Worm (Caenorhabditis elegans): ENCODE measurements around the gene unc-49.

The unc-49 gene

DNA sequence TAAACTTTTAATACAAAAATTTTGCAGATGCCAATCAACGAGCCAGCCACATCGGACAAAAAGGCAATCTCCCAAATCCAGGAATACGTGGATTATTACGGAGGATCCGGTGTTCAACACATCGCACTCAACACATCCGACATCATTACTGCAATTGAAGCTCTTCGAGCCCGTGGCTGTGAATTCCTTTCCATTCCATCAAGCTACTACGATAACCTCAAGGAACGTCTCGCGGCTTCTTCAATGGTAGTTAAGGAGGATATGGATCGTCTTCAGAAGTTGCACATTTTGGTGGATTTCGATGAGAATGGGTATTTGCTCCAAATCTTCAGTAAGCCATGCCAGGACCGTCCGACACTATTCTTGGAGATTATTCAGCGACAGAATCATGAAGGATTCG is 16.4 kb downstream of the unc-49 start:
- TF ChIP-seq lin-32 (GFP tag; optimal IDR thresholded peaks at IDR 0.05) (no peak), nhr-237 (tag; optimal IDR thresholded peaks at IDR 0.05) (no peak), nhr-12 (tag; optimal IDR thresholded peaks at IDR 0.05) (no peak), lsy-2 (tag; optimal IDR thresholded peaks at IDR 0.05) (no peak), drap-1 (GFP tag; optimal IDR thresholded peaks at IDR 0.05) (no peak), bed-3 (GFP tag; optimal IDR thresholded peaks at IDR 0.05) (no peak), ztf-11 (tag; optimal IDR thresholded peaks at IDR 0.05) (no peak), nhr-76 (tag; optimal IDR thresholded peaks at IDR 0.05) (no peak), snpc-4 (tag; optimal IDR thresholded peaks at IDR 0.05) (no peak), ces-1 (GFP tag; optimal IDR thresholded peaks at IDR 0.05) (no peak), cnd-1 (tag; optimal IDR thresholded peaks at IDR 0.05) (no peak), zip-8 (tag; optimal IDR thresholded peaks at IDR 0.05) (no peak), ham-2 (GFP tag; optimal IDR thresholded peaks at IDR 0.05) (no peak), lin-13 (tag; optimal IDR thresholded peaks at IDR 0.05) (no peak), mls-2 (tag; optimal IDR thresholded peaks at IDR 0.05) (no peak), hlh-1 (tag; optimal IDR thresholded peaks at IDR 0.05) (no peak), elt-1 (tag; optimal IDR thresholded peaks at IDR 0.05; ENCODE audit: borderline replicate concordance, insufficient read depth) (no peak), ceh-83 (GFP tag; optimal IDR thresholded peaks at IDR 0.05) (no peak), elt-3 (tag; optimal IDR thresholded peaks at IDR 0.05) (no peak)

DNA sequence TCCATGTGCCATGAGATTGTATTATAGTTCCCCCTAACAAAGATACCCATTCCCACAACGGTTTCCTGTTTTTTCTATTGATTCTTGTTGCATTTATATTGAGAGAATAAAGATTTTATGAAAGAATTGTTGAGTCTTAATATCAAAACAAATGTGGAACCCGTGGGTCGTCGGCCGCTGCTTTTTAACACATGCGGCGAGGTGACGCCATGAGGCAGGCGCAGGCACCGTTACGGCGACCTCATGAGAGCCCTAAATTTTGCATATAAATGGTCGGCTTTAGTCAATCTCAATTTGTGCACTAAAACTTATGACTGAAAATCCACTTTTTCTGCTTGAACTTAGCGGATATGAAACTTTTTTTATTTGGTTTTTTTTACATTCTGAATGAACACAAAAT is 17.0 kb downstream of the unc-49 start:
- TF ChIP-seq nhr-237 (tag; optimal IDR thresholded peaks at IDR 0.05) (no peak), tbx-8 (GFP tag; optimal IDR thresholded peaks at IDR 0.05) (no peak), nhr-76 (tag; optimal IDR thresholded peaks at IDR 0.05) (no peak), bed-3 (GFP tag; optimal IDR thresholded peaks at IDR 0.05) (no peak), lin-32 (GFP tag; optimal IDR thresholded peaks at IDR 0.05) (no peak), drap-1 (GFP tag; optimal IDR thresholded peaks at IDR 0.05) (no peak), snpc-4 (tag; optimal IDR thresholded peaks at IDR 0.05) (no peak), ham-2 (GFP tag; optimal IDR thresholded peaks at IDR 0.05) (no peak), elt-1 (tag; optimal IDR thresholded peaks at IDR 0.05; ENCODE audit: borderline replicate concordance, insufficient read depth) (no peak)

DNA sequence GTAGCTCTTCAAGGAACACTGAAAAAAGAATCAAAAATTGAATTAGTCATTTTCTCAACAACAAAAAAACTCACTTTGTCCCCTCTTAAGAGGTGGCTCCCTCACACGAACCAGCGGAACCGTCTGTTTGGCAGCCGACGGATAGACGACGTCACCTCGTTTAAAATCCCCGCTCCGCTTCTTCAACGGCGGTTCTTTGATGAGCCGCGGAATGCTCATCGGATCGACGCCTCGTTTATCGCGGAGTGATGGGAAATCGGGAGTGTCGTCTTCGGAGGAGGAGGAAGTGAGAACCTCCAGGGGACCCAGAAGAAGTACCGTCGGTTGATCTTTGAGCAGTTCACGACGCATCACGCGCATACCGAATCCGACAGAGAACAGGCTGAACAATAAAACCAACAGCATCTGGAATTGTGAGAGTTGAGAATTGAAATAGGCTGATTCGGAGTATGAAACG is 18.2 kb downstream of the unc-49 start, which contains the start of gene nlp-68:
Gene nlp-68 (minus strand): TSS at position 407 of the 457 bp plus-strand sequence.
- TF ChIP-seq nhr-2 (tag; optimal IDR thresholded peaks at IDR 0.05) (no peak), unc-39 (tag; optimal IDR thresholded peaks at IDR 0.05) (no peak), unc-120 (tag; optimal IDR thresholded peaks at IDR 0.05; ENCODE audit: poor library complexity, severe bottlenecking) (no peak), M03D4.4 (tag; optimal IDR thresholded peaks at IDR 0.05) (no peak), hlh-1 (tag; optimal IDR thresholded peaks at IDR 0.05) (no peak), elt-3 (tag; optimal IDR thresholded peaks at IDR 0.05) (no peak), unc-62 (GFP tag; optimal IDR thresholded peaks at IDR 0.05) (no peak), lsy-2 (tag; optimal IDR thresholded peaks at IDR 0.05) (no peak), blmp-1 (tag; optimal IDR thresholded peaks at IDR 0.05) (no peak), ham-2 (GFP tag; optimal IDR thresholded peaks at IDR 0.05) (no peak), bed-3 (GFP tag; optimal IDR thresholded peaks at IDR 0.05) (no peak)

DNA sequence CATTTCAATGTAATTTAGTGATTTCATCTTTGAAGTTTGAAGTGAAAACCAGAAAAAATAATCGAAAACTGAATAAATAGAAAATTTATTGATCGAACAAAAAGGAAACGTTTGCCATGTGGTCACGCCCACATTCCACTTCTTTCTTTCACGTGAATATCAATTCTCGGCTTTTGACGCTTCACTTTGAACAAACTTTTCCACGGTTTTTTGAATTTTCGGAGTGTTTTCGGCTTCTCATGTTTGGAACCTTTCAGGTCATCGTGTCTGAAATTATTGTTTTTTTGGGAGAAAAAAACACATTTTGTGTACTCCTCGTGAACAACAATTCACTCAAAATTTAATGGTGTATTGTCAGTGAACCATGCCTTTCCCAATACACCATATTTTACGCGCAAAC is 32.4 kb downstream of the unc-49 start, which contains the start of gene T21C12.8:
Gene T21C12.8 (minus strand): TSS at position 101 of the 400 bp plus-strand sequence.
- TF ChIP-seq lsy-2 (tag; optimal IDR thresholded peaks at IDR 0.05), result no peak
- TF ChIP-seq unc-62 (GFP tag; optimal IDR thresholded peaks at IDR 0.05), result no peak
- no peak for TF ChIP-seq nhr-76 (tag; optimal IDR thresholded peaks at IDR 0.05)
- no peak for TF ChIP-seq M03D4.4 (tag; optimal IDR thresholded peaks at IDR 0.05)
- TF ChIP-seq hlh-1 (tag; optimal IDR thresholded peaks at IDR 0.05), result no peak
- no peak for TF ChIP-seq mep-1 (tag; optimal IDR thresholded peaks at IDR 0.05)
- TF ChIP-seq nhr-12 (tag; optimal IDR thresholded peaks at IDR 0.05), result no peak
- no peak for TF ChIP-seq sptf-1 (tag; optimal IDR thresholded peaks at IDR 0.05)
- TF ChIP-seq ceh-83 (GFP tag; optimal IDR thresholded peaks at IDR 0.05), result no peak
- TF ChIP-seq nhr-28 (tag; optimal IDR thresholded peaks at IDR 0.05), result no peak
- TF ChIP-seq unc-39 (tag; optimal IDR thresholded peaks at IDR 0.05), result no peak
- TF ChIP-seq nhr-237 (tag; optimal IDR thresholded peaks at IDR 0.05), result no peak
- no peak for TF ChIP-seq cnd-1 (tag; optimal IDR thresholded peaks at IDR 0.05)
- TF ChIP-seq ces-1 (GFP tag; optimal IDR thresholded peaks at IDR 0.05), result no peak

DNA sequence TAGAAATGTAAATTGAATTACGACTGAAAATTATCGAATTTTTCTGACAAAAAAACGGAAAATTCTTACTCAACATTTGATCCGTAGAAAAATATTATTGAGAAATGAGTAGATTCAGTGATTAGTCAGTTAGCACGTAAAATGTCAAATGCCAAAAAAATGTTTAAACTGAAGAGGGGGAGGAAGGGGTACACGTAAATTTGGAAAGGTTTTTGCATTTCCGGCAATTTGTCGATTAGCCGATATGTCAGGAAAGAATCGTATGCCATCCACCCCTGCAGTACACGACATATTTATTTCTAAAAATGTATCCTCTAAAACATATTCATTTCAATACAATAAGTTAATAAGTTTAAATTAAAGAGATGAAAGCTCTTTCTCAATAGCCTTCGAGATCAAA is 37.3 kb downstream of the unc-49 start, which contains the start of gene T21C12.4:
Gene T21C12.4 (minus strand): TSS at position 101 of the 400 bp plus-strand sequence.
- TF ChIP-seq unc-62 (GFP tag; optimal IDR thresholded peaks at IDR 0.05) (no peak), sem-2 (GFP tag; optimal IDR thresholded peaks at IDR 0.05) (no peak), ztf-11 (tag; optimal IDR thresholded peaks at IDR 0.05) (no peak), ceh-43 (GFP tag; optimal IDR thresholded peaks at IDR 0.05) (no peak), ceh-83 (GFP tag; optimal IDR thresholded peaks at IDR 0.05) (no peak), mls-2 (tag; optimal IDR thresholded peaks at IDR 0.05) (no peak), nhr-28 (tag; optimal IDR thresholded peaks at IDR 0.05) (no peak), lsy-2 (tag; optimal IDR thresholded peaks at IDR 0.05) (no peak), blmp-1 (tag; optimal IDR thresholded peaks at IDR 0.05) (no peak), bed-3 (GFP tag; optimal IDR thresholded peaks at IDR 0.05) (no peak), zip-8 (tag; optimal IDR thresholded peaks at IDR 0.05) (no peak), unc-120 (tag; optimal IDR thresholded peaks at IDR 0.05; ENCODE audit: poor library complexity, severe bottlenecking) (no peak), tbx-8 (GFP tag; optimal IDR thresholded peaks at IDR 0.05) (no peak), pha-4 (tag; optimal IDR thresholded peaks at IDR 0.05) (no peak), hlh-1 (tag; optimal IDR thresholded peaks at IDR 0.05) (no peak), elt-3 (tag; optimal IDR thresholded peaks at IDR 0.05) (no peak), flh-1 (GFP tag; optimal IDR thresholded peaks at IDR 0.05) (no peak), lin-32 (GFP tag; optimal IDR thresholded peaks at IDR 0.05) (no peak), elt-1 (tag; optimal IDR thresholded peaks at IDR 0.05; ENCODE audit: borderline replicate concordance, insufficient read depth) (no peak), lin-13 (tag; optimal IDR thresholded peaks at IDR 0.05) (no peak)
